Worm (Caenorhabditis elegans) whole organism, late embryonic: ENCODE data around the gene W05H7.1.

Experiments used
- K02D7.2 ChIP-seq: sonication (generic microtip); optimal IDR thresholded peaks from 2 replicates; lab custom pipeline; 2017; ENCODE audit warnings: mild to moderate bottlenecking, missing genetic modification characterization, missing compliant biosample characterization
- K09A11.1 ChIP-seq: sonication (generic microtip); optimal IDR thresholded peaks from 2 replicates; lab custom pipeline; 2017; ENCODE audit warnings: antibody characterized with exemption, mild to moderate bottlenecking, missing genetic modification characterization, missing compliant biosample characterization; ENCODE audit not compliant: insufficient read depth
- T23F11.4 ChIP-seq: fragments of 200-800 bp; sonication (Bioruptor generic); optimal IDR thresholded peaks from 2 replicates; lab custom pipeline; 2018; ENCODE audit warnings: mild to moderate bottlenecking, missing genetic modification characterization, missing compliant biosample characterization
- ahr-1 ChIP-seq: sonication (generic microtip); optimal IDR thresholded peaks from 2 replicates; lab custom pipeline; 2016; ENCODE audit warnings: missing genetic modification characterization, missing compliant biosample characterization
- ama-1 ChIP-seq: fragments of 150-350 bp; optimal IDR thresholded peaks from 2 replicates; lab custom pipeline; 2014
- ceh-18 ChIP-seq: sonication (generic microtip); optimal IDR thresholded peaks from 2 replicates; lab custom pipeline; 2016; ENCODE audit warnings: missing genetic modification characterization, missing compliant biosample characterization
- ceh-19 ChIP-seq: fragments of 200-800 bp; sonication (Bioruptor generic); optimal IDR thresholded peaks from 2 replicates; lab custom pipeline; 2018; ENCODE audit warnings: mild to moderate bottlenecking, missing genetic modification characterization, missing compliant biosample characterization
- ceh-22 ChIP-seq: sonication (generic microtip); optimal IDR thresholded peaks from 2 replicates; lab custom pipeline; 2017; ENCODE audit warnings: missing biosample characterization, missing genetic modification characterization
- ceh-31 ChIP-seq: sonication (generic microtip); optimal IDR thresholded peaks from 2 replicates; lab custom pipeline; 2016; ENCODE audit warnings: missing genetic modification characterization, missing compliant biosample characterization
- ceh-48 ChIP-seq: sonication (generic microtip); optimal IDR thresholded peaks from 2 replicates; lab custom pipeline; 2016; ENCODE audit warnings: missing genetic modification characterization, inconsistent platforms, missing compliant biosample characterization
- che-1 ChIP-seq: sonication (generic microtip); optimal IDR thresholded peaks from 2 replicates; lab custom pipeline; 2016; ENCODE audit warnings: mild to moderate bottlenecking, missing genetic modification characterization, missing compliant biosample characterization
- dve-1 ChIP-seq: sonication (generic microtip); optimal IDR thresholded peaks from 2 replicates; lab custom pipeline; 2017; ENCODE audit warnings: antibody characterized with exemption, mild to moderate bottlenecking, missing genetic modification characterization, missing compliant biosample characterization
- elt-2 ChIP-seq: sonication (generic microtip); optimal IDR thresholded peaks from 2 replicates; lab custom pipeline; 2016; ENCODE audit warnings: missing genetic modification reagents, missing genetic modification characterization, missing compliant biosample characterization
- elt-4 ChIP-seq: sonication (generic microtip); optimal IDR thresholded peaks from 2 replicates; lab custom pipeline; 2016; ENCODE audit warnings: missing genetic modification characterization, missing compliant biosample characterization
- ets-4 ChIP-seq: sonication (generic microtip); optimal IDR thresholded peaks from 2 replicates; lab custom pipeline; 2016; ENCODE audit warnings: missing genetic modification characterization, missing compliant biosample characterization
- eyg-1 ChIP-seq: sonication (generic microtip); optimal IDR thresholded peaks from 2 replicates; lab custom pipeline; 2016; ENCODE audit warnings: missing genotype, missing genetic modification characterization, missing compliant biosample characterization
- fax-1 ChIP-seq: sonication (generic microtip); optimal IDR thresholded peaks from 2 replicates; lab custom pipeline; 2016; ENCODE audit warnings: missing genotype, missing genetic modification characterization, missing compliant biosample characterization
- fkh-10 ChIP-seq: fragments of 150-350 bp; optimal IDR thresholded peaks from 2 replicates; lab custom pipeline; 2014; ENCODE audit warnings: missing biosample characterization, missing genetic modification reagents, missing genetic modification characterization
- fkh-6 ChIP-seq: sonication (generic microtip); optimal IDR thresholded peaks from 2 replicates; lab custom pipeline; 2016; ENCODE audit warnings: missing genetic modification characterization, missing compliant biosample characterization
- hlh-13 ChIP-seq: fragments of 200-800 bp; sonication (Bioruptor generic); optimal IDR thresholded peaks from 2 replicates; lab custom pipeline; 2018; ENCODE audit warnings: mild to moderate bottlenecking, missing genetic modification characterization, missing compliant biosample characterization
- hlh-15 ChIP-seq: sonication (generic microtip); optimal IDR thresholded peaks from 2 replicates; lab custom pipeline; 2016; ENCODE audit warnings: missing genetic modification characterization, missing compliant biosample characterization
- hlh-30 ChIP-seq: sonication (generic microtip); optimal IDR thresholded peaks from 2 replicates; lab custom pipeline; 2017; ENCODE audit warnings: antibody characterized with exemption, missing genetic modification characterization, missing compliant biosample characterization; ENCODE audit not compliant: insufficient read depth
- hlh-6 ChIP-seq: sonication (generic microtip); optimal IDR thresholded peaks from 2 replicates; lab custom pipeline; 2016; ENCODE audit warnings: missing genotype, missing genetic modification characterization, missing compliant biosample characterization
- hlh-8 ChIP-seq: sonication (generic microtip); optimal IDR thresholded peaks from 2 replicates; lab custom pipeline; 2016; ENCODE audit warnings: missing genotype, missing genetic modification characterization, missing compliant biosample characterization
- lim-6 ChIP-seq: sonication (generic microtip); optimal IDR thresholded peaks from 2 replicates; lab custom pipeline; 2016; ENCODE audit warnings: missing genetic modification characterization, missing compliant biosample characterization
- nfya-1 ChIP-seq: sonication (generic microtip); optimal IDR thresholded peaks from 2 replicates; lab custom pipeline; 2017; ENCODE audit warnings: missing genetic modification characterization, mild to moderate bottlenecking, missing compliant biosample characterization, antibody characterized with exemption, moderate library complexity
- nhr-11 ChIP-seq: fragments of 150-350 bp; optimal IDR thresholded peaks from 2 replicates; lab custom pipeline; 2014; ENCODE audit warnings: missing biosample characterization, missing genetic modification characterization
- nhr-232 ChIP-seq: sonication (generic microtip); optimal IDR thresholded peaks from 2 replicates; lab custom pipeline; 2016; ENCODE audit warnings: missing genetic modification characterization, missing compliant biosample characterization
- npax-4 ChIP-seq: sonication (generic microtip); optimal IDR thresholded peaks from 2 replicates; lab custom pipeline; 2016; ENCODE audit warnings: missing genetic modification characterization, missing compliant biosample characterization
- pat-9 ChIP-seq: fragments of 200-800 bp; sonication (Bioruptor generic); optimal IDR thresholded peaks from 2 replicates; lab custom pipeline; 2018; ENCODE audit warnings: mild to moderate bottlenecking, missing genetic modification characterization, moderate library complexity, missing compliant biosample characterization
- pax-1 ChIP-seq: fragments of 150-350 bp; optimal IDR thresholded peaks from 2 replicates; lab custom pipeline; 2014; ENCODE audit warnings: missing biosample characterization, missing genetic modification characterization
- pha-4 ChIP-seq: fragments of 150-350 bp; optimal IDR thresholded peaks from 2 replicates; lab custom pipeline; 2018; ENCODE audit warnings: missing biosample characterization, missing genetic modification reagents, missing genetic modification characterization
- pqm-1 ChIP-seq: sonication (generic microtip); optimal IDR thresholded peaks from 2 replicates; lab custom pipeline; 2016; ENCODE audit warnings: missing genetic modification characterization, missing compliant biosample characterization
- ref-2 ChIP-seq: sonication (generic microtip); optimal IDR thresholded peaks from 2 replicates; lab custom pipeline; 2016; ENCODE audit warnings: missing genetic modification characterization, missing compliant biosample characterization
- rnt-1 ChIP-seq: sonication (generic microtip); optimal IDR thresholded peaks from 2 replicates; lab custom pipeline; 2016; ENCODE audit warnings: missing genetic modification characterization, missing compliant biosample characterization
- sox-2 ChIP-seq: fragments of 200-800 bp; sonication (Bioruptor generic); IDR thresholded peaks from 2 replicates; pipeline ENCODE4 v1.3.6; 2022; ENCODE audit warnings: missing genetic modification reagents, missing genetic modification characterization, missing compliant biosample characterization
- tbx-2 ChIP-seq: sonication (generic microtip); optimal IDR thresholded peaks from 2 replicates; lab custom pipeline; 2016; ENCODE audit warnings: missing genetic modification characterization, missing compliant biosample characterization
- tbx-7 ChIP-seq: sonication (generic microtip); optimal IDR thresholded peaks from 2 replicates; lab custom pipeline; 2016; ENCODE audit warnings: missing genotype, missing genetic modification characterization, missing compliant biosample characterization
- unc-42 ChIP-seq: sonication (generic microtip); optimal IDR thresholded peaks from 2 replicates; lab custom pipeline; 2016; ENCODE audit warnings: missing genotype, missing genetic modification characterization, missing compliant biosample characterization
- unc-86 ChIP-seq: sonication (generic microtip); optimal IDR thresholded peaks from 2 replicates; lab custom pipeline; 2016; ENCODE audit warnings: missing genetic modification characterization, missing compliant biosample characterization
- zip-5 ChIP-seq: sonication (generic microtip); optimal IDR thresholded peaks from 2 replicates; lab custom pipeline; 2016; ENCODE audit warnings: missing genetic modification characterization, missing compliant biosample characterization
- ztf-16 ChIP-seq: sonication (generic microtip); optimal IDR thresholded peaks from 2 replicates; lab custom pipeline; 2017; ENCODE audit warnings: missing genetic modification characterization, missing compliant biosample characterization

Gene W05H7.1

DNA sequence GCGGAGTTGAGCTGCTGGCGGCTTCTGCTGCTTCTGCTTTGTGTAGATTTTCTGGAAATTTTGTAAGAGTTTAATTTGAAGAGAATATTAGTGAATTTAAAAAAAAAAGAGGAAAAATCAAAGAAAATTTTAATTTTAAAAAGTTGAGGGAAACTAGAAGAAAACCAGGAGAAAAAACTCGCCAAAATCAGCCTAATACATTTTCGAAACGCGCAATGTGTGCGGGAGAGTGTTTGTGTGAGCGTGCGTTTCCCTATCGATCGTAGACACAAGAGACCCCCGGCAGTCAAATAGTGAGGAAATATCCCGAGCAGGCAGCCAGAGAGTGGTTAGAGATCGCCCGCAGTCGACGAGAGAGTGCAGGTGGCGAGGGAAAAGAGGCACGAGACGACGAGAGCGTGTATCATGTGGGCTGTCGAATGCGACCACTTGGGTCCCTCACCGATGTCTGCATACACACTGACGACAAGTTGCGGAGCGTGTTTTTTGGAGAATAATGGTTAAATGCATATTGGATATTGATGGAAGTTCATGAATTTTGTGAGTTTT, 3.9 kb upstream of the W05H7.1 start, which contains the start of gene zfp-3 (continued):
- TF ChIP-seq rnt-1 (tag; lab: Kevin White, UChicago), result peak; percentile 67
- TF ChIP-seq, all 69 proteins: peak for 32

DNA sequence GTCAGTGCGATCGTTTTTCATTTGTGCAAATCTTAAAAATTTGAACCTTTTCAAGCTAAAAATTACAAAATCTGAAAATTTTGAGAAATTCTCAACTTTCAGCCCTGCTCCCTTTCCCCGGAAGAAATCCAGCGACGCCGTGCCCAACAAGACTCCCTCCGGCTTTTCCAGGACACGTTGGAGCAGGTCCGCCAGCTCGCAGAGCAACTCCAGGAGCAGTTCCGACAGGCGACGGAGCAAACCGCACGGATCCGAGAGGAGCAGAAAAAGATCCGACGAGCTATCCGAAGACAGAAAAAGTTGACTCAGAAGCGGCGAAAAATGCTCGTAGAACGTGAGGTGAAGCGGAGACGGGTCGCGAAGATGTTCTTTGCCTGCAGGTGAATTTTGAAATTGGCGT, 672 bp downstream of the W05H7.1 start:
- TF ChIP-seq ref-2 (tag; lab: Kevin White, UChicago), result no peak
- TF ChIP-seq ama-1 (lab: Kevin White, UChicago), result no peak
- TF ChIP-seq ztf-16 (tag; lab: Kevin White, UChicago), result no peak
- no peak for TF ChIP-seq fkh-10
- TF ChIP-seq fax-1 (tag; lab: Kevin White, UChicago), result no peak
- TF ChIP-seq pat-9 (tag; lab: Kevin White, UChicago), result no peak
- TF ChIP-seq, all 69 proteins: peak for 0

ce11 chrX:1451816-1452602, 1.4 kb downstream of the W05H7.1 start:
- TF ChIP-seq unc-42 (no peak), hlh-15 (tag; lab: Kevin White, UChicago) (no peak), ceh-18 (no peak), T23F11.4 (GFP tag; lab: Kevin White, UChicago) (no peak), nhr-11 (tag; lab: Kevin White, UChicago) (no peak), ets-4 (tag; lab: Kevin White, UChicago) (no peak), ahr-1 (tag; lab: Kevin White, UChicago) (no peak), ref-2 (tag; lab: Kevin White, UChicago) (no peak), zip-5 (tag; lab: Kevin White, UChicago) (no peak), tbx-7 (tag; lab: Kevin White, UChicago) (no peak), npax-4 (tag; lab: Kevin White, UChicago) (no peak), hlh-8 (tag; lab: Kevin White, UChicago) (no peak), sox-2 (GFP tag; lab: Robert Waterston, UW) (no peak)

- TF ChIP-seq K09A11.1, result no peak
- TF ChIP-seq elt-2, result peak; percentile 12
Measured at ce11 chrX:1453770-1454169, 3.2 kb downstream of the W05H7.1 start, which contains the start of gene cebp-1. Gene cebp-1 (minus strand): TSS chrX:1453868.

DNA sequence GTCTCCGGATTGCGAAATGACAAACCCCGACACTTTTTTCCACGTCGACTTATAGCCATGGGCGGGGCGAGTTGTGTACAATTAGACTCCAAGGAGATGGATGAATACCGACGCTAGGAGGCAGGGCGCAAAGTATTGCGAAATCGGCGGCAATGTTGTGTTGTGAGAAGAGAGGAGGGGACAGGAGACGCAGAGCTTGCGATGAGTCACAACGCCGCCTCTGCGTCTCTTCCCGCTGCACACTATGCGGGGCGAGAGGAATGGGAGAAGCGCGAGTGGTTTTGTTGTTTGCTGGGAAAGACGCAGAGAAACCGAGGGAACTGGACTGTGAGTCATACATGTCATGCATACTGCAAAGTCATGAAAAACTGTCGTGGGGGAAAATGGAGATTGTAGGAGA, 3.8 kb downstream of the W05H7.1 start:
- TF ChIP-seq hlh-8 (tag; lab: Kevin White, UChicago) (no peak), npax-4 (tag; lab: Kevin White, UChicago) (no peak), ceh-19 (peak; percentile 65), fkh-6 (tag; lab: Kevin White, UChicago) (no peak), pax-1 (peak; percentile 31), elt-2 (no peak), eyg-1 (tag; lab: Kevin White, UChicago) (no peak), ceh-22 (tag; lab: Kevin White, UChicago) (no peak), che-1 (tag; lab: Kevin White, UChicago) (peak; percentile 46), T23F11.4 (GFP tag; lab: Kevin White, UChicago) (peak; percentile 34), hlh-30 (tag; lab: Kevin White, UChicago) (peak; percentile 88), sox-2 (GFP tag; lab: Robert Waterston, UW) (no peak), fax-1 (tag; lab: Kevin White, UChicago) (no peak), nhr-11 (tag; lab: Kevin White, UChicago) (no peak), pha-4 (tag; lab: Kevin White, UChicago) (no peak), pqm-1 (peak; percentile 69), pat-9 (tag; lab: Kevin White, UChicago) (no peak), ama-1 (lab: Kevin White, UChicago) (no peak), rnt-1 (tag; lab: Kevin White, UChicago) (peak; percentile 82), fkh-10 (peak; percentile 2), hlh-6 (tag; lab: Kevin White, UChicago) (peak; percentile 18), dve-1 (tag; lab: Kevin White, UChicago) (peak; percentile 83), tbx-2 (peak; percentile 81), unc-86 (tag; lab: Kevin White, UChicago) (no peak), zip-5 (tag; lab: Kevin White, UChicago) (no peak), ets-4 (tag; lab: Kevin White, UChicago) (peak; percentile 67), K02D7.2 (tag; lab: Kevin White, UChicago) (no peak), elt-4 (tag; lab: Kevin White, UChicago) (no peak), hlh-13 (no peak), ceh-48 (tag; lab: Kevin White, UChicago) (no peak), nhr-232 (tag; lab: Kevin White, UChicago) (peak; percentile 32), ceh-31 (tag; lab: Kevin White, UChicago) (peak; percentile 83), lim-6 (peak; percentile 11), nfya-1 (peak; percentile 82)
